Worm (Caenorhabditis elegans): ENCODE results near the gene trpp-12.

The trpp-12 gene

DNA sequence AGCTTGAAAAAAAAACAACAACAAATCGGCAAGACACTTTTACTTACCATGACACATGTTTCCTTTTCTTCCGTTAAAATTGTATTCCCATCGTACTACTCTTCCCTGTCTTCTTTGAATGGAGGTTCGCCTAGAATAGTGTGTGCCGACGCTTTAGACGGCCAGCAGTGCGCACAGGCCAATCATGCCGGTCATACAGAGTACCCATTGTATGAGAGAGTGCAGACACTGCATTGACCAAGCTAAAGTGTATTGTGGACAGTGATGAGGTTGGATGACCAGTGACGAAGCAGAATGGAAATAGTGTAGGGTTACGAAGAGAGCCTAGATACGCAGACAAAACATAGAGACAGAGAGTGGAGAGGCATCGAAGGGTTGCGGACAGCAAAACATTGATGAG lies 7.6 kb upstream of the trpp-12 start, which contains the start of gene dhhc-9 (continued):
- TF ChIP-seq Y53F4B.3 (GFP tag; IDR thresholded peaks at IDR 0.05) (no peak), ceh-27 (GFP tag; optimal IDR thresholded peaks at IDR 0.05) (no peak), attf-5 (GFP tag; optimal IDR thresholded peaks at IDR 0.05) (no peak), Y79H2A.3 (GFP tag; conservative IDR thresholded peaks at IDR 0.05) (no peak), nhr-80 (tag; optimal IDR thresholded peaks at IDR 0.05) (peak; percentile 52), F22D6.2 (tag; optimal IDR thresholded peaks at IDR 0.05) (no peak), F57C9.4 (tag; optimal IDR thresholded peaks at IDR 0.05) (no peak), pha-4 (tag; optimal IDR thresholded peaks at IDR 0.05) (no peak), mxl-1 (tag; optimal IDR thresholded peaks at IDR 0.05) (no peak), lin-26 (GFP tag; IDR thresholded peaks at IDR 0.05) (no peak), nhr-27 (tag; optimal IDR thresholded peaks at IDR 0.05) (no peak), snpc-4 (GFP tag; optimal IDR thresholded peaks at IDR 0.05) (no peak), snpc-4 (tag; optimal IDR thresholded peaks at IDR 0.05) (peak in 1 of 4 experiments; percentile 7), pbrm-1 (GFP tag; IDR thresholded peaks at IDR 0.05) (no peak), hlh-12 (tag; optimal IDR thresholded peaks at IDR 0.05) (no peak), tbx-9 (tag; optimal IDR thresholded peaks at IDR 0.05; ENCODE audit: borderline replicate concordance) (no peak), ceh-40 (GFP tag; IDR thresholded peaks at IDR 0.05) (no peak), let-526 (GFP tag; IDR thresholded peaks at IDR 0.05) (no peak), madf-6 (GFP tag; IDR thresholded peaks at IDR 0.05) (0 out of 2 replicates have a peak, but pooled peaks have one; percentile 11), hrde-1 (tag; optimal IDR thresholded peaks at IDR 0.05; ENCODE audit: borderline replicate concordance) (no peak), Y95B8A.8 (GFP tag; IDR thresholded peaks at IDR 0.05) (no peak), K12H6.12 (tag; optimal IDR thresholded peaks at IDR 0.05) (peak; percentile 27), efl-1 (GFP tag; optimal IDR thresholded peaks at IDR 0.05) (no peak), F23B12.7 (tag; optimal IDR thresholded peaks at IDR 0.05; ENCODE audit: insufficient read depth) (no peak), aptf-3 (GFP tag; IDR thresholded peaks at IDR 0.05) (no peak), dox-1 (GFP tag; IDR thresholded peaks at IDR 0.05) (0 out of 2 replicates have a peak, but pooled peaks have one; percentile 62), somi-1 (GFP tag; optimal IDR thresholded peaks at IDR 0.05) (no peak), snpc-1.3 (tag; optimal IDR thresholded peaks at IDR 0.05; ENCODE audit: insufficient read depth) (no peak), F39B2.1 (GFP tag; IDR thresholded peaks at IDR 0.05) (no peak), lir-1 (GFP tag; conservative IDR thresholded peaks at IDR 0.05) (no peak), ceh-79 (tag; optimal IDR thresholded peaks at IDR 0.05) (no peak), hlh-26 (GFP tag; conservative IDR thresholded peaks at IDR 0.05) (no peak), D2030.7 (GFP tag; IDR thresholded peaks at IDR 0.05) (no peak), Y67H2A.10 (GFP tag; conservative IDR thresholded peaks at IDR 0.05) (no peak), madf-8 (GFP tag; conservative IDR thresholded peaks at IDR 0.05) (no peak), dpl-1 (GFP tag; optimal IDR thresholded peaks at IDR 0.05) (no peak), F52B5.7 (tag; optimal IDR thresholded peaks at IDR 0.05) (no peak), ceh-58 (GFP tag; IDR thresholded peaks at IDR 0.05) (no peak), hmg-1.2 (GFP tag; IDR thresholded peaks at IDR 0.05) (peak; percentile 97), rec-8 (tag; optimal IDR thresholded peaks at IDR 0.05) (no peak), lsl-1 (GFP tag; optimal IDR thresholded peaks at IDR 0.05) (no peak), ztf-6 (GFP tag; IDR thresholded peaks at IDR 0.05) (no peak), lin-40 (tag; optimal IDR thresholded peaks at IDR 0.05) (peak; percentile 66), die-1 (tag; optimal IDR thresholded peaks at IDR 0.05) (no peak), F37B4.10 (GFP tag; IDR thresholded peaks at IDR 0.05) (no peak), bed-2 (GFP tag; IDR thresholded peaks at IDR 0.05) (no peak), F57A8.1 (GFP tag; optimal IDR thresholded peaks at IDR 0.05) (no peak), rcor-1 (GFP tag; IDR thresholded peaks at IDR 0.05) (no peak), hmg-20 (GFP tag; IDR thresholded peaks at IDR 0.05) (peak; percentile 24; the same call in 1 of the 2 replicates)
